Fruit fly (Drosophila melanogaster) whole organism, wandering third instar larva: ENCODE data around the gene CG11555.

Source experiments
- CrebA ChIP-seq: fragments of 200-800 bp; sonication (Bioruptor generic); optimal IDR thresholded peaks from 2 replicates; lab custom pipeline; 2016; ENCODE audit warnings: missing biosample characterization, mild to moderate bottlenecking, missing genetic modification characterization, borderline replicate concordance
- br ChIP-seq: fragments of 200-800 bp; sonication (Bioruptor generic); optimal IDR thresholded peaks from 2 replicates; lab custom pipeline; 2016; ENCODE audit warnings: missing biosample characterization, missing genetic modification characterization
- dsf ChIP-seq: sonication (Bioruptor generic); optimal IDR thresholded peaks from 2 replicates; lab custom pipeline; 2016; ENCODE audit warnings: missing biosample characterization, missing genetic modification characterization, borderline replicate concordance
- usp ChIP-seq: fragments of >200 bp; optimal IDR thresholded peaks from 2 replicates; lab custom pipeline; 2017; ENCODE audit warnings: missing biosample characterization, missing genetic modification characterization

DNA sequence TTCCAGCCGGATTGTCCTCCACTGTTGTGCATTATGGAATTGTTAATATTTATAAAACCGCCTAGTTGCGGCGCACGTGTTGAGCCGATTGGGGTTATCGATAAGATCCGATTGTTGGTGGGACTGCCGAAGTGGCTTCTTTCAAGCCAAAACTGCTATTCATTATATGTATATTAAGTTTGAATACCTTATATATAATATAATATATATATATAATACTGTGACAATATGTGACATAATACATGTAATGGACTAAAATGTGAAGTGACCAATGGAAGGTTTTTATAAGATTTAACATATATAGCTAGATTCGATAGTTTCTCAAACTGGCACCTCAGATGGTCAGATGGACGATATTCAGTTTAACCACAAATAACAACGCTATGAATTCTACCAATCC, at the start of gene CG11555, which contains the start of gene mbm:
- TF ChIP-seq CrebA: no peak
- TF ChIP-seq br (GFP tag; lab: Kevin White, UChicago): no peak
- no peak for TF ChIP-seq usp (GFP tag; lab: Kevin White, UChicago)
- TF ChIP-seq dsf (GFP tag; lab: Kevin White, UChicago): no peak
